Worm (Caenorhabditis elegans): ENCODE results near the gene idpc-1.

DNA sequence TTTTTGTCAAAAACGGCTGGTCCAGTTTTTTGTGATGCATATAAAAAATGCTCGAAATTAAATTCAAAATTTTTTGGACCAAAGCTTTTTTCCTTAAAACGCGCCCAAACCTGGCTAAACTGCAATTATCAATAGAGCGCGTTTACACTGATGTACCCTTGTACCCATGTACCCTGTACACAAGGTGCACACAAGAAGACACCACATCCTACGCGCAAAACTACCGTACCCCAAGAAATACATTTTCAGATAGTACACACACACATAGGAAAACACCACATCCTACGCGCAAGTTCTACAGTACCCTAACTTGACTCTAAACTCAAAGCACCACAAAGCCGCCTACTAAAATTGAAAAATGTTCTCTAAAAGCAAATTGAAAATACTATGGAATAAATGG, 44.3 kb downstream of the idpc-1 start:
- TF ChIP-seq flh-1 (GFP tag; optimal IDR thresholded peaks at IDR 0.05) = no peak
- no peak for TF ChIP-seq drap-1 (GFP tag; optimal IDR thresholded peaks at IDR 0.05)
- no peak for TF ChIP-seq unc-39 (tag; optimal IDR thresholded peaks at IDR 0.05)
- no peak for TF ChIP-seq nhr-12 (tag; optimal IDR thresholded peaks at IDR 0.05)
- no peak for TF ChIP-seq lin-13 (tag; optimal IDR thresholded peaks at IDR 0.05)
- TF ChIP-seq pha-4 (tag; optimal IDR thresholded peaks at IDR 0.05) = no peak
- no peak for TF ChIP-seq snpc-4 (tag; optimal IDR thresholded peaks at IDR 0.05)
- TF ChIP-seq nhr-237 (tag; optimal IDR thresholded peaks at IDR 0.05) = no peak
- no peak for TF ChIP-seq ztf-11 (tag; optimal IDR thresholded peaks at IDR 0.05)
- no peak for TF ChIP-seq nhr-28 (tag; optimal IDR thresholded peaks at IDR 0.05)
- no peak for TF ChIP-seq elt-3 (tag; optimal IDR thresholded peaks at IDR 0.05)
- TF ChIP-seq lin-32 (GFP tag; optimal IDR thresholded peaks at IDR 0.05) = no peak
